Fruit fly (Drosophila melanogaster) whole organism, embryonic: Measurements from ENCODE around the gene lectin-37Da.

Source experiments
- Abd-B ChIP-seq: fragments of 200-800 bp; sonication (Bioruptor generic); optimal IDR thresholded peaks from 2 replicates; lab custom pipeline; 2018; ENCODE audit warnings: missing biosample characterization, mild to moderate bottlenecking, missing genetic modification characterization, moderate library complexity
- CG10543 ChIP-seq: fragments of 200-800 bp; sonication (Bioruptor generic); optimal IDR thresholded peaks from 3 replicates; lab custom pipeline; 2017; ENCODE audit warnings: missing biosample characterization, mild to moderate bottlenecking, missing genetic modification characterization, moderate library complexity
- CG10979 ChIP-seq: fragments of 200-800 bp; sonication (Bioruptor generic); optimal IDR thresholded peaks from 2 replicates; lab custom pipeline; 2018; ENCODE audit warnings: missing biosample characterization, mild to moderate bottlenecking, missing genetic modification characterization, moderate library complexity
- CG12744 ChIP-seq: fragments of 200-800 bp; sonication (Bioruptor generic); optimal IDR thresholded peaks from 2 replicates; lab custom pipeline; 2016; ENCODE audit warnings: missing biosample characterization, missing genetic modification characterization
- CG13287 ChIP-seq: fragments of 200-800 bp; sonication (Bioruptor generic); IDR thresholded peaks from 2 replicates; pipeline ENCODE4 v1.3.6; 2022; ENCODE audit warnings: missing biosample characterization, missing genetic modification characterization; ENCODE audit not compliant: partially characterized antibody
- CG13296 ChIP-seq: fragments of 200-800 bp; sonication (Bioruptor generic); optimal IDR thresholded peaks from 3 replicates; lab custom pipeline; 2018; ENCODE audit warnings: missing biosample characterization, mild to moderate bottlenecking, missing genetic modification characterization
- CG13775 ChIP-seq: fragments of 200-800 bp; sonication (Bioruptor generic); optimal IDR thresholded peaks from 3 replicates; lab custom pipeline; 2017; ENCODE audit warnings: missing biosample characterization, mild to moderate bottlenecking, missing genetic modification characterization
- CG14014 ChIP-seq: fragments of 200-800 bp; sonication (Bioruptor generic); IDR thresholded peaks from 2 replicates; pipeline ENCODE4 v1.3.6; 2022; ENCODE audit warnings: missing biosample characterization, missing genetic modification characterization
- CG17829 ChIP-seq: fragments of 200-800 bp; optimal IDR thresholded peaks from 2 replicates; lab custom pipeline; 2019; ENCODE audit warnings: missing biosample characterization, mild to moderate bottlenecking, missing genetic modification characterization, moderate library complexity
- CG2199 ChIP-seq: fragments of 200-800 bp; sonication (Bioruptor generic); IDR thresholded peaks from 3 replicates; pipeline ENCODE4 v1.3.6; 2022; ENCODE audit warnings: missing biosample characterization, missing genetic modification characterization
- CG32767 ChIP-seq: fragments of 200-800 bp; sonication (Bioruptor generic); IDR thresholded peaks from 2 replicates; pipeline ENCODE4 v1.3.6; 2022; ENCODE audit warnings: missing biosample characterization, missing genetic modification characterization
- CG4282 ChIP-seq: fragments of 200-800 bp; sonication (Bioruptor generic); optimal IDR thresholded peaks from 2 replicates; lab custom pipeline; 2016; ENCODE audit warnings: missing biosample characterization, missing genetic modification characterization
- CG4360 ChIP-seq: fragments of 200-800 bp; sonication (Bioruptor generic); IDR thresholded peaks from 2 replicates; pipeline ENCODE4 v1.3.6; 2022; ENCODE audit warnings: missing biosample characterization, missing genetic modification characterization
- CG4404 ChIP-seq: fragments of 200-800 bp; sonication (Bioruptor generic); IDR thresholded peaks from 2 replicates; pipeline ENCODE4 v1.3.6; 2022; ENCODE audit warnings: missing biosample characterization, missing genetic modification characterization
- CG4617 ChIP-seq: fragments of 200-800 bp; sonication (Bioruptor generic); optimal IDR thresholded peaks from 3 replicates; lab custom pipeline; 2016; ENCODE audit warnings: missing biosample characterization, missing genetic modification characterization, borderline replicate concordance
- CG4707 ChIP-seq: fragments of 200-800 bp; sonication (Bioruptor generic); optimal IDR thresholded peaks from 2 replicates; lab custom pipeline; 2018; ENCODE audit warnings: missing biosample characterization, mild to moderate bottlenecking, missing genetic modification characterization, moderate library complexity
- CG4854 ChIP-seq: fragments of 200-800 bp; sonication (Bioruptor generic); optimal IDR thresholded peaks from 2 replicates; lab custom pipeline; 2016; ENCODE audit warnings: missing biosample characterization, missing genetic modification characterization, inconsistent platforms
- CG6765 ChIP-seq: fragments of 200-800 bp; sonication (Bioruptor generic); optimal IDR thresholded peaks from 3 replicates; lab custom pipeline; 2017; ENCODE audit warnings: missing biosample characterization, mild to moderate bottlenecking, missing genetic modification characterization
- CG7372 ChIP-seq: fragments of 200-800 bp; sonication (Bioruptor generic); IDR thresholded peaks from 2 replicates; pipeline ENCODE4 v1.3.6; 2022; ENCODE audit warnings: missing biosample characterization, missing genetic modification characterization
- CG8359 ChIP-seq: fragments of 200-800 bp; sonication (Bioruptor generic); optimal IDR thresholded peaks from 2 replicates; lab custom pipeline; 2017; ENCODE audit warnings: missing biosample characterization, mild to moderate bottlenecking, missing genetic modification characterization, borderline replicate concordance
- CTCF ChIP-seq: fragments of 200-800 bp; sonication (Bioruptor generic); optimal IDR thresholded peaks from 2 replicates; lab custom pipeline; 2017; ENCODE audit warnings: missing biosample characterization, mild to moderate bottlenecking, missing genetic modification characterization, moderate library complexity
- Chrac-16 ChIP-seq: fragments of 200-800 bp; sonication (Bioruptor generic); optimal IDR thresholded peaks from 3 replicates; lab custom pipeline; 2016; ENCODE audit warnings: missing biosample characterization, missing genetic modification characterization
- Dll ChIP-seq: fragments of 200-800 bp; sonication (Bioruptor generic); IDR thresholded peaks from 4 replicates; pipeline ENCODE4 v1.3.6; 2022; ENCODE audit warnings: missing biosample characterization, missing genetic modification characterization; ENCODE audit not compliant: partially characterized antibody
- Fer3 ChIP-seq: fragments of 200-800 bp; sonication (Bioruptor generic); optimal IDR thresholded peaks from 2 replicates; lab custom pipeline; 2018; ENCODE audit warnings: missing biosample characterization, mild to moderate bottlenecking, missing genetic modification characterization, moderate library complexity
- H2.0 ChIP-seq: fragments of 200-800 bp; sonication (Bioruptor generic); IDR thresholded peaks from 2 replicates; pipeline ENCODE4 v1.3.6; 2022; ENCODE audit warnings: missing biosample characterization, missing genetic modification characterization
- Hsf ChIP-seq: fragments of 200-800 bp; sonication (Bioruptor generic); optimal IDR thresholded peaks from 3 replicates; lab custom pipeline; 2016; ENCODE audit warnings: missing biosample characterization, missing genetic modification characterization
- Jarid2 ChIP-seq: fragments of 200-800 bp; sonication (Bioruptor generic); optimal IDR thresholded peaks from 3 replicates; lab custom pipeline; 2017; ENCODE audit warnings: mild to moderate bottlenecking, missing biosample characterization, missing genetic modification reagents, missing genetic modification characterization
- Med ChIP-seq: fragments of 200-800 bp; sonication (Bioruptor generic); peaks from one replicate; lab custom pipeline; 2016; ENCODE audit warnings: missing biosample characterization, missing genetic modification characterization, mild to moderate bottlenecking, inconsistent platforms, moderate library complexity
- Pdp1 ChIP-seq, 2 experiments: fragments of 200-800 bp; sonication (Bioruptor generic); optimal IDR thresholded peaks; 3 replicates each; lab custom pipeline; 2016; ENCODE audit warnings: missing biosample characterization in 2 of 2, missing genetic modification characterization in 2 of 2, mild to moderate bottlenecking in 1 of 2, moderate library complexity in 1 of 2
- Ptx1 ChIP-seq: fragments of 200-800 bp; sonication (Bioruptor generic); IDR thresholded peaks from 2 replicates; pipeline ENCODE4 v1.3.6; 2022; ENCODE audit warnings: missing biosample characterization, missing genetic modification characterization
- Sox100B ChIP-seq: fragments of 200-800 bp; sonication (Bioruptor generic); optimal IDR thresholded peaks from 3 replicates; lab custom pipeline; 2018; ENCODE audit warnings: missing biosample characterization, mild to moderate bottlenecking, missing genetic modification characterization
- ab ChIP-seq: fragments of 200-800 bp; sonication (Bioruptor generic); optimal IDR thresholded peaks from 2 replicates; lab custom pipeline; 2016; ENCODE audit warnings: missing biosample characterization, missing genetic modification characterization
- al ChIP-seq: fragments of 200-800 bp; sonication (Bioruptor generic); IDR thresholded peaks from 2 replicates; pipeline ENCODE4 v1.3.6; 2022; ENCODE audit warnings: missing biosample characterization, missing genetic modification characterization
- bsh ChIP-seq, 2 experiments: fragments of 200-800 bp; sonication (Bioruptor generic); optimal IDR thresholded peaks; 2 replicates each; lab custom pipeline; 2017 to 2018; ENCODE audit warnings: mild to moderate bottlenecking in 2 of 2, missing biosample characterization in 2 of 2, missing genetic modification characterization in 2 of 2, moderate library complexity in 1 of 2
- chinmo ChIP-seq: fragments of 200-800 bp; sonication (Bioruptor generic); IDR thresholded peaks from 4 replicates; pipeline ENCODE4 v1.3.6; 2022; ENCODE audit warnings: missing biosample characterization, missing genetic modification characterization; ENCODE audit not compliant: partially characterized antibody
- danr ChIP-seq: fragments of 200-800 bp; sonication (Bioruptor generic); IDR thresholded peaks from 2 replicates; pipeline ENCODE4 v1.3.6; 2022; ENCODE audit warnings: missing biosample characterization, missing genetic modification characterization
- emc ChIP-seq: fragments of 200-800 bp; sonication (Bioruptor generic); optimal IDR thresholded peaks from 2 replicates; lab custom pipeline; 2016; ENCODE audit warnings: missing biosample characterization, missing genetic modification characterization
- esg ChIP-seq: fragments of 200-800 bp; sonication (Bioruptor generic); conservative IDR thresholded peaks from 2 replicates; pipeline ENCODE4 v1.3.6; 2022; ENCODE audit warnings: missing biosample characterization, missing genetic modification characterization
- inv ChIP-seq: fragments of 200-800 bp; sonication (Bioruptor generic); IDR thresholded peaks from 2 replicates; pipeline ENCODE4 v1.3.6; 2022; ENCODE audit warnings: missing biosample characterization, missing genetic modification characterization; ENCODE audit not compliant: partially characterized antibody
- pita ChIP-seq: fragments of 200-800 bp; sonication (Bioruptor generic); optimal IDR thresholded peaks from 2 replicates; lab custom pipeline; 2017; ENCODE audit warnings: missing biosample characterization, mild to moderate bottlenecking, missing genetic modification characterization
- ro ChIP-seq: fragments of 200-800 bp; sonication (Bioruptor generic); IDR thresholded peaks from 2 replicates; pipeline ENCODE4 v1.3.6; 2022; ENCODE audit warnings: missing biosample characterization, missing genetic modification characterization
- sens ChIP-seq: fragments of 200-800 bp; sonication (Bioruptor generic); peaks from one replicate; lab custom pipeline; 2016; ENCODE audit warnings: missing biosample characterization, missing genetic modification characterization
- shn ChIP-seq: fragments of 200-800 bp; sonication (Bioruptor generic); optimal IDR thresholded peaks from 3 replicates; lab custom pipeline; 2016; ENCODE audit warnings: missing biosample characterization, missing genetic modification characterization
- slbo ChIP-seq: fragments of 200-800 bp; sonication (Bioruptor generic); IDR thresholded peaks from 2 replicates; pipeline ENCODE4 v1.3.6; 2022; ENCODE audit warnings: missing biosample characterization, missing genetic modification characterization
- sr ChIP-seq: fragments of 200-800 bp; sonication (Bioruptor generic); IDR thresholded peaks from 3 replicates; pipeline ENCODE4 v1.3.6; 2022; ENCODE audit warnings: missing biosample characterization, missing genetic modification characterization
- stwl ChIP-seq: fragments of 200-800 bp; sonication (Bioruptor generic); optimal IDR thresholded peaks from 3 replicates; lab custom pipeline; 2018; ENCODE audit warnings: missing biosample characterization, mild to moderate bottlenecking, missing genetic modification characterization, moderate library complexity
- tgo ChIP-seq: fragments of 200-800 bp; sonication (Bioruptor generic); IDR thresholded peaks from 3 replicates; pipeline ENCODE4 v1.3.6; 2022; ENCODE audit warnings: missing biosample characterization, missing genetic modification characterization
- z ChIP-seq: fragments of 200-800 bp; sonication (Bioruptor generic); IDR thresholded peaks from 3 replicates; pipeline ENCODE4 v1.3.6; 2022; ENCODE audit warnings: missing biosample characterization, missing genetic modification characterization
- zfh2 ChIP-seq: fragments of 200-800 bp; sonication (Bioruptor generic); optimal IDR thresholded peaks from 2 replicates; lab custom pipeline; 2016; ENCODE audit warnings: missing biosample characterization, missing genetic modification characterization

The lectin-37Da gene

DNA sequence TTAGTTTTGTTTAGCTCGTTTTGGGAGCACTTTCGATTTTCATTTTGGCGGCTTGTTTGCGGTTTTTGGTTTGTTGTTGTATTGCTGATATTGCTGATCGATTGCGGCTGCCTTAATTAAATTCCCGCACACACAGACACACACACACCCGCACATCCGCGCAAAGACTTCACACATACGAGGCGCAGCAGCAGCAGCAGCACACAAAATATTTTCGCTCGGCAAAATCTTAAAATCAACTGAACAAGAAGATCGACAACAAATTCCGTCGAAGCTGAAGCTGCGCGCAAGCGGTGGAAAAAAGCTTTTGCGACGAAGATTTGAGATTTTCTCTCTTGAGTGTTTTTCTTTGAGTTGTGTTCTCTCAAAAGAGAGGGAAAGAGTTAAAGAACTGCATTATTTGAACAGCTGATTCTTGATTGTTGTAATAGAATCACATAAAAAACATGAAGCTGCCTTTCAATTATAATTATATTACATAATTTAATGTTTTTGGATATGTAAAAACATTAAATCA lies 3.8 kb upstream of the lectin-37Da start (continued):
- no peak for TF ChIP-seq CG10979 (tag; lab: Kevin White, UChicago)
- no peak for TF ChIP-seq Sox100B (GFP tag; lab: Kevin White, UChicago)
- TF ChIP-seq CG6765 (GFP tag; lab: Kevin White, UChicago): no peak
- no peak for TF ChIP-seq CG8359 (GFP tag; lab: Kevin White, UChicago)
- no peak for TF ChIP-seq inv
- TF ChIP-seq CG17829 (tag; lab: Kevin White, UChicago): no peak
- TF ChIP-seq CG32767 (GFP tag; lab: Robert Waterston, UW): no peak
- no peak for TF ChIP-seq H2.0 (GFP tag; lab: Robert Waterston, UW)
- TF ChIP-seq Jarid2 (GFP tag; lab: Kevin White, UChicago): peak; percentile 17
- no peak for TF ChIP-seq shn (GFP tag; lab: Kevin White, UChicago)
- TF ChIP-seq CG13775: no peak
- TF ChIP-seq CG10543 (GFP tag; lab: Kevin White, UChicago): peak; percentile 4
- TF ChIP-seq esg (GFP tag; lab: Robert Waterston, UW): no peak
- TF ChIP-seq CG13287 (GFP tag; lab: Robert Waterston, UW): peak; percentile 20; the same call in 1 of the 2 replicates
- TF ChIP-seq chinmo (GFP tag; lab: Robert Waterston, UW): peak; percentile 66; the same call in 3 of the 4 replicates
- TF ChIP-seq CG4404: no peak
- no peak for TF ChIP-seq Chrac-16 (GFP tag; lab: Kevin White, UChicago)
- peak; percentile 8 for TF ChIP-seq CG13296 (GFP tag; lab: Kevin White, UChicago)
- no peak for TF ChIP-seq Abd-B (GFP tag; lab: Kevin White, UChicago)
- TF ChIP-seq CG4707 (GFP tag; lab: Kevin White, UChicago): no peak
- no peak for TF ChIP-seq Hsf (GFP tag; lab: Kevin White, UChicago)
- 0 out of 3 replicates have a peak, but pooled peaks have one; percentile 19 for TF ChIP-seq CG2199

DNA sequence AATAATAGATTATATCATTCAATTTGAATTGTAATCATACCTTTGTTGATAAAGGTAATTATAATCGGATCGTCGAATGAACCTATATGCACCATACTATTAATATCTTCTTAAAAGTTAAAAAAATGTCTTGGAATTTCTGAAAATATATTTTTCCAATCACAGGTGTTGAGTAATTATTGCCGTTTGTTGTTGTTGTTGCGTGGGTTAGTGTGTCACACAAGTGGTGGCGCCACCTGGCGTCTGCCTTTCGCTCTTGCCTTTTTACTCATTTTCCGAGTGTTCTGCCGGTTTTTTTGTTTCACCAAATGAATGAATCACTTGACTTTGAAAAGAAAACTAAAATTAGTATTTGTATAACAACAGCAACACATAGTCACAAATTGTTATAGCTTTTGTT lies 3.0 kb upstream of the lectin-37Da start:
- TF ChIP-seq sens (GFP tag; lab: Kevin White, UChicago): peak; percentile 53
- TF ChIP-seq Pdp1 (GFP tag; optimal IDR thresholded peaks at IDR 0.05; lab: Kevin White, UChicago): peak in 1 of 2 experiments; percentile 53
- TF ChIP-seq bsh (GFP tag; optimal IDR thresholded peaks at IDR 0.05; lab: Kevin White, UChicago): no peak
- no peak for TF ChIP-seq CG7372 (GFP tag; lab: Robert Waterston, UW)
- TF ChIP-seq CG2199: 0 out of 3 replicates have a peak, but pooled peaks have one; percentile 18
- TF ChIP-seq sr: peak; percentile 62; the same call in 2 of the 3 replicates
- peak; percentile 44 for TF ChIP-seq Med
- peak; percentile 94 for TF ChIP-seq z (GFP tag; lab: Robert Waterston, UW)
- peak; percentile 19 for TF ChIP-seq stwl (tag; lab: Kevin White, UChicago)
- no peak for TF ChIP-seq CG12744 (GFP tag; lab: Kevin White, UChicago)
- TF ChIP-seq danr (GFP tag; lab: Robert Waterston, UW): no peak
- peak; percentile 89 for TF ChIP-seq CG4360
- peak; percentile 91 for TF ChIP-seq CTCF (GFP tag; lab: Kevin White, UChicago)

DNA sequence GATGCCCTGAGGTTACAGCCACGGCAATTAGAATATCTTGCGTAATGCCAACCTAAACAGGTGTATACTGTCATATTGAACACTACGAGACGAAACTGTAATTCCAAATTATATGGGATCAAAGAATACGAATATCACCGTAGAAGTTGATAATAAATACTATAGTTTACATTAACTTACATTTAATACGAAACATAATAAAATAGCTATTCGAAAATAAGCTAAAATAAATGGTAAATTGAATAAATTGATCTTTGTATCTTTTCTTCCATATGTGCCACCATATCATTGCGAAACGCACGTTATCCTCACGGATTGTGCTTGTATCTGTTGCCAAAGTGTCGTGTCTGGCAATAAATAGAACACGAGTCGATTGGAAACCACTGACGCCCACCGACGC lies 2.3 kb upstream of the lectin-37Da start:
- TF ChIP-seq CG4854 (GFP tag; lab: Kevin White, UChicago): no peak
- TF ChIP-seq Fer3: peak; percentile 24
- TF ChIP-seq emc (GFP tag; lab: Kevin White, UChicago): no peak
- TF ChIP-seq slbo (GFP tag; lab: Robert Waterston, UW): peak; percentile 62
- no peak for TF ChIP-seq CG4282 (GFP tag; lab: Kevin White, UChicago)
- TF ChIP-seq ab (GFP tag; lab: Kevin White, UChicago): no peak
- TF ChIP-seq Ptx1 (GFP tag; lab: Robert Waterston, UW): no peak
- TF ChIP-seq zfh2 (GFP tag; lab: Kevin White, UChicago): peak; percentile 16
- TF ChIP-seq pita (GFP tag; lab: Kevin White, UChicago): no peak
- no peak for TF ChIP-seq CG10543 (GFP tag; lab: Kevin White, UChicago)
- peak; percentile 45; the same call in 1 of the 2 replicates for TF ChIP-seq CG14014 (GFP tag; lab: Robert Waterston, UW)
- TF ChIP-seq CG4617: no peak
- peak; percentile 63; the same call in 1 of the 2 replicates for TF ChIP-seq al (GFP tag; lab: Robert Waterston, UW)
- no peak for TF ChIP-seq tgo (GFP tag; lab: Robert Waterston, UW)
- TF ChIP-seq ro (GFP tag; lab: Robert Waterston, UW): no peak
- TF ChIP-seq Dll (GFP tag; lab: Robert Waterston, UW): no peak
